Worm (Caenorhabditis elegans) whole organism, mixed stage, embryonic: ENCODE data around the gene W04B5.6.
"Not testable (repeated sequence)": the region's sequence is repeated elsewhere in the genome, so short reads cannot be mapped to it uniquely, and the experiment has no call there.

Experiments
- M03D4.4 ChIP-seq: sonication (generic microtip); optimal IDR thresholded peaks from 2 replicates; lab custom pipeline; 2017; ENCODE audit warnings: mild to moderate bottlenecking, missing genetic modification characterization, missing compliant biosample characterization
- bed-3 ChIP-seq: fragments of 200-800 bp; sonication (Bioruptor generic); optimal IDR thresholded peaks from 3 replicates; lab custom pipeline; 2018; ENCODE audit warnings: mild to moderate bottlenecking, missing genetic modification characterization, moderate library complexity, missing compliant biosample characterization
- blmp-1 ChIP-seq: fragments of 150-350 bp; optimal IDR thresholded peaks from 2 replicates; lab custom pipeline; 2014; ENCODE audit warnings: missing biosample characterization, missing genetic modification characterization
- ceh-39 ChIP-seq: fragments of 150-350 bp; optimal IDR thresholded peaks from 2 replicates; lab custom pipeline; 2014; ENCODE audit warnings: missing biosample characterization, missing genetic modification characterization
- ceh-83 ChIP-seq: fragments of 200-800 bp; sonication (Bioruptor generic); optimal IDR thresholded peaks from 2 replicates; lab custom pipeline; 2018; ENCODE audit warnings: mild to moderate bottlenecking, missing genetic modification characterization, missing compliant biosample characterization
- ces-1 ChIP-seq: fragments of 150-350 bp; optimal IDR thresholded peaks from 2 replicates; lab custom pipeline; 2014; ENCODE audit warnings: missing biosample characterization, missing genetic modification reagents, missing genetic modification characterization
- cnd-1 ChIP-seq: fragments of 200-800 bp; sonication (Bioruptor generic); optimal IDR thresholded peaks from 2 replicates; lab custom pipeline; 2018; ENCODE audit warnings: mild to moderate bottlenecking, missing genetic modification characterization, missing compliant biosample characterization
- drap-1 ChIP-seq: fragments of 200-800 bp; sonication (Bioruptor generic); optimal IDR thresholded peaks from 3 replicates; lab custom pipeline; 2018; ENCODE audit warnings: mild to moderate bottlenecking, missing genetic modification characterization, missing compliant biosample characterization
- elt-1 ChIP-seq: sonication (generic microtip); optimal IDR thresholded peaks from 2 replicates; lab custom pipeline; 2017; ENCODE audit warnings: missing genetic modification characterization, mild to moderate bottlenecking, missing compliant biosample characterization, antibody characterized with exemption, moderate library complexity, borderline replicate concordance; ENCODE audit not compliant: insufficient read depth
- elt-3 ChIP-seq: fragments of 150-350 bp; optimal IDR thresholded peaks from 2 replicates; lab custom pipeline; 2014; ENCODE audit warnings: missing biosample characterization, missing genetic modification characterization
- flh-1 ChIP-seq: fragments of 200-800 bp; sonication (Bioruptor generic); optimal IDR thresholded peaks from 2 replicates; lab custom pipeline; 2018; ENCODE audit warnings: mild to moderate bottlenecking, missing genetic modification characterization, moderate library complexity, missing compliant biosample characterization
- ham-2 ChIP-seq: fragments of 200-800 bp; sonication (Bioruptor generic); optimal IDR thresholded peaks from 2 replicates; lab custom pipeline; 2018; ENCODE audit warnings: mild to moderate bottlenecking, missing genetic modification characterization, missing compliant biosample characterization
- hlh-1 ChIP-seq: fragments of 150-350 bp; optimal IDR thresholded peaks from 2 replicates; lab custom pipeline; 2014; ENCODE audit warnings: missing biosample characterization, missing genetic modification reagents, missing genetic modification characterization
- lin-32 ChIP-seq: fragments of 200-800 bp; sonication (Bioruptor generic); optimal IDR thresholded peaks from 2 replicates; lab custom pipeline; 2018; ENCODE audit warnings: mild to moderate bottlenecking, missing genetic modification characterization, missing compliant biosample characterization
- lsy-2 ChIP-seq: fragments of 150-350 bp; optimal IDR thresholded peaks from 2 replicates; lab custom pipeline; 2014; ENCODE audit warnings: missing biosample characterization, missing genetic modification characterization
- mab-5 ChIP-seq: fragments of 150-350 bp; optimal IDR thresholded peaks from 2 replicates; lab custom pipeline; 2014; ENCODE audit warnings: missing biosample characterization, missing genetic modification characterization
- nhr-237 ChIP-seq: fragments of 150-350 bp; optimal IDR thresholded peaks from 2 replicates; lab custom pipeline; 2014; ENCODE audit warnings: missing biosample characterization, missing genetic modification characterization
- nhr-76 ChIP-seq: sonication (generic microtip); optimal IDR thresholded peaks from 2 replicates; lab custom pipeline; 2017; ENCODE audit warnings: missing biosample characterization, missing genetic modification characterization
- sem-2 ChIP-seq: fragments of 200-800 bp; sonication (Bioruptor generic); optimal IDR thresholded peaks from 2 replicates; lab custom pipeline; 2018; ENCODE audit warnings: mild to moderate bottlenecking, missing genetic modification characterization, missing compliant biosample characterization
- snpc-4 ChIP-seq: fragments of 150-350 bp; optimal IDR thresholded peaks from 2 replicates; lab custom pipeline; 2014; ENCODE audit warnings: missing biosample characterization, missing genetic modification characterization
- sptf-1 ChIP-seq: sonication (generic microtip); optimal IDR thresholded peaks from 2 replicates; lab custom pipeline; 2017; ENCODE audit warnings: mild to moderate bottlenecking, missing genetic modification characterization, moderate library complexity, missing compliant biosample characterization
- unc-120 ChIP-seq: sonication (generic microtip); optimal IDR thresholded peaks from 2 replicates; lab custom pipeline; 2017; ENCODE audit warnings: missing genetic modification characterization, missing compliant biosample characterization; ENCODE audit not compliant: poor library complexity, severe bottlenecking
- unc-62 ChIP-seq: fragments of 150-350 bp; optimal IDR thresholded peaks from 2 replicates; lab custom pipeline; 2014; ENCODE audit warnings: missing biosample characterization, missing genetic modification reagents, missing genetic modification characterization
- ztf-11 ChIP-seq: fragments of 150-350 bp; optimal IDR thresholded peaks from 2 replicates; lab custom pipeline; 2014; ENCODE audit warnings: missing biosample characterization, missing genetic modification characterization

The W04B5.6 gene

ce11 chrIII:2445574-2446259, 10.4 kb upstream of the W04B5.6 start, which contains the start of the genes E02H9.7 and klo-2:
Gene E02H9.7, minus strand, starts transcription at chrIII:2445674.
Gene klo-2, plus strand, starts transcription at chrIII:2446209.
- TF ChIP-seq flh-1 (GFP tag; lab: Kevin White, UChicago) = no peak
- TF ChIP-seq drap-1 = no peak
- no peak for TF ChIP-seq sem-2 (GFP tag; lab: Kevin White, UChicago)
- no peak for TF ChIP-seq nhr-237 (tag; lab: Kevin White, UChicago)
- no peak for TF ChIP-seq sptf-1 (tag; lab: Kevin White, UChicago)
- TF ChIP-seq elt-1 (tag; lab: Kevin White, UChicago) = no peak
- no peak for TF ChIP-seq unc-120
- TF ChIP-seq unc-62 = no peak
- TF ChIP-seq, all 35 proteins: peak for 0

- TF ChIP-seq ces-1 (peak; percentile 76), elt-1 (tag; lab: Kevin White, UChicago) (no peak)
These were observed 3.3 kb upstream of the W04B5.6 start, which contains the start of gene E02H9.13 for ce11 chrIII:2438543-2438942. Gene E02H9.13, minus strand, starts transcription at chrIII:2438741.

DNA sequence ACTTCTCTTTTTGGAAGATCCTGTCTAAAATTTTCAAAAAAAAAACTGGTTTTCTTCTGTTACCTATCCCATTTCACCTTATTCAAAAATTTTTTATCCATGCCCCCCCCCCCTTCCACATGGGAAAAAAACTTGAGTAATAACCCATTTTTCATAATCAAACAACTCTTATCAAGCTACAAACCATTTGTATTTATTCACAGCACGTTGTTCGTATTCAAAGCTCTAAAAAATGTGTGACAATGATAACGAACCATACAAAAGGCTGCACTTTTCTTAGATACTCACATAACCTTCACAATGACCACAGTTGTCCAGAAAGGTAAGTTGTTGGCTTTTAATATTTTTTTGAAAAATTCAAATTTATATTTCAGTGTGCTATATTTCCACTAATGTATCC, 532 bp upstream of the W04B5.6 start, which contains the start of gene E02H9.6:
E02H9.6 (plus strand) TSS at position 301 of the 400 bp plus-strand sequence.
- not testable (repeated sequence) for TF ChIP-seq snpc-4; ztf-11 (tag; lab: Kevin White, UChicago); unc-62
- TF ChIP-seq, all 35 proteins: peak for 0; not testable (repeated sequence) for 35

DNA sequence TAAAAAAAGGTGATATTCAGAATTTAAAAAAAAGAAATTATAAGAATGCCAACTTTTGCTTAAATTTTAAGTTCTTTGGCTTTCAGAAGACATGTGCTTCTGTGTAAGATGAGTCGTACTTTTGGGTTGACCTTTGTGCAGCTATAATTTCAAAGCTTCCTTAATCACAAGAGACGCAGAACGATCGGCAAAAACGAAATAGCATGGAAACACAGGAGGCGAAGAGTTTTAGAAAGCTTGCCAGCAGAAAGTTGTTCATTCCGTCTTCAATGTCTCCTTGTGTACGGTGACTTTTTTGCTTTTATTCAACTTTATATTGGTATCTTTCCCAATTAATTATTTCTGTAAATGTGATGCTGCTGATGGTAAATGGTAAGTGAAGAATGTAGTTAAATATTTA, 2.3 kb downstream of the W04B5.6 start:
- TF ChIP-seq ces-1 = peak; percentile 21
- TF ChIP-seq unc-62 = no peak
- TF ChIP-seq, all 35 proteins: peak for 1

- no peak for TF ChIP-seq drap-1
- peak; percentile 72 for TF ChIP-seq ces-1
- no peak for TF ChIP-seq ceh-83 (GFP tag; lab: Kevin White, UChicago)
- no peak for TF ChIP-seq sem-2 (GFP tag; lab: Kevin White, UChicago)
- peak; percentile 71 for TF ChIP-seq unc-120
- TF ChIP-seq hlh-1 (tag; lab: Kevin White, UChicago) = peak; percentile 8
These were observed 9.2 kb downstream of the W04B5.6 start, which contains the start of gene W04B5.8 for ce11 chrIII:2426122-2426521. Gene W04B5.8, plus strand, starts transcription at chrIII:2426316.

ce11 chrIII:2424783-2425329, 10.4 kb downstream of the W04B5.6 start:
- TF ChIP-seq snpc-4 (no peak), unc-120 (no peak), ham-2 (GFP tag; lab: Kevin White, UChicago) (no peak), cnd-1 (no peak), M03D4.4 (no peak)

DNA sequence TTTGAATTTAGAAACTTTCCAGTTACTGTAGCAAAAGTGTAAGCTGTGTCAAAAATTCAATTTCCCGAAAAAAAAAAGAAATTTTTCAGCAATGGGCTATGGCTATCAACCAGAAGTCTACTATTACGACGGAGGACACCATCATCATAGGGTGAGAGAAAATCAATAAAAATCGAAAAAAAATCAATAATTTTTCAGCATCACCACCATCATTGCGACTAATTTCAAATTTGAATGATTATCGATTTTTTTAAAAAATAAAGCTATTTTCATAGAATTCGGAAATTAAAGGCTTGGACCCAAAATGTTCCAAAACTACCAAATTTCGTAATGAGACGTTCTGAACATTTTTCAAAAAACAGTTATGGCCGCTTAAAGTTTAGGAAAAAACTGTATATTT, 11.6 kb downstream of the W04B5.6 start:
- TF ChIP-seq lin-32 (GFP tag; lab: Kevin White, UChicago) = no peak
- no peak for TF ChIP-seq nhr-237 (tag; lab: Kevin White, UChicago)
- no peak for TF ChIP-seq ces-1
- no peak for TF ChIP-seq bed-3 (GFP tag; lab: Kevin White, UChicago)
- TF ChIP-seq cnd-1 = no peak
- no peak for TF ChIP-seq ceh-39 (tag; lab: Kevin White, UChicago)
- TF ChIP-seq nhr-76 = no peak
- no peak for TF ChIP-seq elt-3
- no peak for TF ChIP-seq mab-5 (tag; lab: Kevin White, UChicago)
- no peak for TF ChIP-seq sptf-1 (tag; lab: Kevin White, UChicago)
- TF ChIP-seq lsy-2 (tag; lab: Kevin White, UChicago) = no peak
- no peak for TF ChIP-seq drap-1
- TF ChIP-seq blmp-1 (tag; lab: Kevin White, UChicago) = no peak
- TF ChIP-seq ztf-11 (tag; lab: Kevin White, UChicago) = no peak
- no peak for TF ChIP-seq ham-2 (GFP tag; lab: Kevin White, UChicago)
- no peak for TF ChIP-seq snpc-4
- TF ChIP-seq, all 35 proteins: peak for 0
